Fruit fly (Drosophila melanogaster) whole organism, embryonic: ENCODE measurements around the gene mei-218.

Experiments
- ATbp ChIP-seq: fragments of 200-800 bp; sonication (Bioruptor generic); optimal IDR thresholded peaks from 2 replicates; lab custom pipeline; 2017; ENCODE audit warnings: missing biosample characterization, mild to moderate bottlenecking, missing genetic modification characterization, missing genetic modification reagents
- Awh ChIP-seq: fragments of 200-800 bp; sonication (Bioruptor generic); IDR thresholded peaks from 2 replicates; pipeline ENCODE4, ENCODE4 v1.3.6; 2022; ENCODE audit warnings: missing biosample characterization, missing genetic modification characterization
- Bgb ChIP-seq: fragments of 200-800 bp; sonication (Bioruptor generic); IDR thresholded peaks from 2 replicates; pipeline ENCODE4 v1.3.6; 2022; ENCODE audit warnings: missing biosample characterization, missing genetic modification characterization; ENCODE audit not compliant: partially characterized antibody
- Bteb2 ChIP-seq: fragments of 200-800 bp; sonication (Bioruptor generic); optimal IDR thresholded peaks from 2 replicates; lab custom pipeline; 2016; ENCODE audit warnings: missing biosample characterization, missing genetic modification characterization
- CG10267 ChIP-seq: fragments of 200-800 bp; sonication (Bioruptor generic); optimal IDR thresholded peaks from 2 replicates; lab custom pipeline; 2018; ENCODE audit warnings: missing biosample characterization, mild to moderate bottlenecking, missing genetic modification characterization, moderate library complexity
- CG11085 ChIP-seq: fragments of 200-800 bp; sonication (Bioruptor generic); IDR thresholded peaks from 2 replicates; pipeline ENCODE4 v1.3.6; 2022; ENCODE audit warnings: missing biosample characterization, missing genetic modification characterization
- CG11504 ChIP-seq: fragments of 200-800 bp; sonication (Bioruptor generic); optimal IDR thresholded peaks from 3 replicates; lab custom pipeline; 2019; ENCODE audit warnings: missing biosample characterization, mild to moderate bottlenecking, missing genetic modification characterization, moderate library complexity
- CG14014 ChIP-seq: fragments of 200-800 bp; sonication (Bioruptor generic); IDR thresholded peaks from 2 replicates; pipeline ENCODE4 v1.3.6; 2022; ENCODE audit warnings: missing biosample characterization, missing genetic modification characterization
- CG15073 ChIP-seq: fragments of 200-800 bp; sonication (Bioruptor generic); optimal IDR thresholded peaks from 2 replicates; lab custom pipeline; 2016; ENCODE audit warnings: missing biosample characterization, missing genetic modification characterization
- CG17359 ChIP-seq: fragments of 200-800 bp; sonication (Bioruptor generic); optimal IDR thresholded peaks from 3 replicates; lab custom pipeline; 2018; ENCODE audit warnings: missing biosample characterization, mild to moderate bottlenecking, missing genetic modification characterization, moderate library complexity
- CG31224 ChIP-seq: fragments of 200-800 bp; sonication (Bioruptor generic); IDR thresholded peaks from 2 replicates; pipeline ENCODE4 v1.3.6; 2022; ENCODE audit warnings: missing biosample characterization, missing genetic modification characterization
- CG31441 ChIP-seq: fragments of 200-800 bp; sonication (Bioruptor generic); IDR thresholded peaks from 2 replicates; pipeline ENCODE4 v1.3.6; 2022; ENCODE audit warnings: missing biosample characterization, missing genetic modification characterization
- CG4360 ChIP-seq: fragments of 200-800 bp; sonication (Bioruptor generic); IDR thresholded peaks from 2 replicates; pipeline ENCODE4 v1.3.6; 2022; ENCODE audit warnings: missing biosample characterization, missing genetic modification characterization
- CG4424 ChIP-seq: fragments of 200-800 bp; sonication (Bioruptor generic); optimal IDR thresholded peaks from 3 replicates; lab custom pipeline; 2016; ENCODE audit warnings: missing biosample characterization, missing genetic modification characterization
- CG4820 ChIP-seq: fragments of 200-800 bp; sonication (Bioruptor generic); optimal IDR thresholded peaks from 3 replicates; lab custom pipeline; 2016; ENCODE audit warnings: missing biosample characterization, missing genetic modification characterization
- CG6272 ChIP-seq: fragments of 200-800 bp; sonication (Bioruptor generic); IDR thresholded peaks from 2 replicates; pipeline ENCODE4 v1.3.6; 2022; ENCODE audit warnings: missing biosample characterization, missing genetic modification characterization
- CG7839 ChIP-seq: fragments of 200-800 bp; sonication (Bioruptor generic); optimal IDR thresholded peaks from 3 replicates; lab custom pipeline; 2018; ENCODE audit warnings: missing biosample characterization, mild to moderate bottlenecking, missing genetic modification characterization, moderate library complexity
- CG8924 ChIP-seq: fragments of 200-800 bp; optimal IDR thresholded peaks from 3 replicates; lab custom pipeline; 2019; ENCODE audit warnings: missing biosample characterization, mild to moderate bottlenecking, missing genetic modification characterization, moderate library complexity
- D ChIP-seq, 2 experiments: fragments of 200-800 bp in 1 of 2; fragments of >200 bp in 1 of 2; sonication (Bioruptor generic) in 1 of 2; optimal IDR thresholded peaks; 2 replicates in 1 of 2; 3 replicates in 1 of 2; lab custom pipeline; 2017; ENCODE audit warnings: mild to moderate bottlenecking in 1 of 2, missing biosample characterization in 1 of 2, missing genetic modification characterization in 1 of 2, missing genetic modification reagents in 1 of 2
- D19A ChIP-seq: fragments of 200-800 bp; optimal IDR thresholded peaks from 3 replicates; lab custom pipeline; 2019; ENCODE audit warnings: missing biosample characterization, mild to moderate bottlenecking, missing genetic modification characterization, moderate library complexity
- Hmr ChIP-seq: fragments of 200-800 bp; sonication (Bioruptor generic); optimal IDR thresholded peaks from 3 replicates; lab custom pipeline; 2017; ENCODE audit warnings: mild to moderate bottlenecking, missing biosample characterization, missing genetic modification reagents, missing genetic modification characterization
- Hr78 ChIP-seq, 2 experiments: fragments of 200-800 bp in 1 of 2; fragments of >200 bp in 1 of 2; sonication (Bioruptor generic) in 1 of 2; optimal IDR thresholded peaks; 2 replicates each; lab custom pipeline; 2017 to 2019; ENCODE audit warnings: missing biosample characterization in 2 of 2, missing genetic modification characterization in 2 of 2, mild to moderate bottlenecking in 1 of 2, moderate library complexity in 1 of 2
- Nf-YC ChIP-seq: fragments of 200-800 bp; optimal IDR thresholded peaks from 3 replicates; lab custom pipeline; 2019; ENCODE audit warnings: missing biosample characterization, mild to moderate bottlenecking, missing genetic modification characterization, moderate library complexity
- Ptx1 ChIP-seq: fragments of 200-800 bp; sonication (Bioruptor generic); IDR thresholded peaks from 2 replicates; pipeline ENCODE4 v1.3.6; 2022; ENCODE audit warnings: missing biosample characterization, missing genetic modification characterization
- Rx ChIP-seq: fragments of 200-800 bp; sonication (Bioruptor generic); IDR thresholded peaks from 2 replicates; pipeline ENCODE4 v1.3.6; 2022; ENCODE audit warnings: missing biosample characterization, missing genetic modification characterization
- Sox102F ChIP-seq: fragments of 200-800 bp; sonication (Bioruptor generic); optimal IDR thresholded peaks from 2 replicates; lab custom pipeline; 2018; ENCODE audit warnings: missing biosample characterization, mild to moderate bottlenecking, missing genetic modification characterization, moderate library complexity
- Spps ChIP-seq: fragments of 200-800 bp; sonication (Bioruptor generic); optimal IDR thresholded peaks from 2 replicates; lab custom pipeline; 2018; ENCODE audit warnings: missing biosample characterization, mild to moderate bottlenecking, missing genetic modification characterization
- Xrp1 ChIP-seq: fragments of 200-800 bp; sonication (Bioruptor generic); IDR thresholded peaks from 2 replicates; pipeline ENCODE4 v1.3.6; 2022; ENCODE audit warnings: missing biosample characterization, missing genetic modification characterization
- ara ChIP-seq: fragments of 200-800 bp; sonication (Bioruptor generic); IDR thresholded peaks from 2 replicates; pipeline ENCODE4 v1.3.6; 2022; ENCODE audit warnings: missing biosample characterization, missing genetic modification characterization
- bsh ChIP-seq, 2 experiments: fragments of 200-800 bp; sonication (Bioruptor generic); optimal IDR thresholded peaks; 2 replicates each; lab custom pipeline; 2017 to 2018; ENCODE audit warnings: mild to moderate bottlenecking in 2 of 2, missing biosample characterization in 2 of 2, missing genetic modification characterization in 2 of 2, moderate library complexity in 1 of 2
- cas ChIP-seq: fragments of 200-800 bp; sonication (Bioruptor generic); IDR thresholded peaks from 2 replicates; pipeline ENCODE4 v1.3.6; 2022; ENCODE audit warnings: missing biosample characterization, missing genetic modification characterization
- croc ChIP-seq: fragments of 200-800 bp; sonication (Bioruptor generic); conservative IDR thresholded peaks from 3 replicates; pipeline ENCODE4 v1.3.6; 2022; ENCODE audit warnings: missing biosample characterization, missing genetic modification characterization
- dati ChIP-seq: fragments of 200-800 bp; sonication (Bioruptor generic); IDR thresholded peaks from 2 replicates; pipeline ENCODE4 v1.3.6; 2022; ENCODE audit warnings: missing biosample characterization, missing genetic modification characterization
- dmrt99B ChIP-seq: fragments of 200-800 bp; sonication (Bioruptor generic); optimal IDR thresholded peaks from 2 replicates; lab custom pipeline; 2018; ENCODE audit warnings: missing biosample characterization, mild to moderate bottlenecking, missing genetic modification characterization, moderate library complexity
- eve ChIP-seq, 2 experiments: fragments of >200 bp; optimal IDR thresholded peaks; 2 replicates each; lab custom pipeline; 2017; ENCODE audit warnings: missing biosample characterization in 2 of 2, missing genetic modification characterization in 2 of 2
- fd102C ChIP-seq: fragments of 200-800 bp; sonication (Bioruptor generic); optimal IDR thresholded peaks from 2 replicates; lab custom pipeline; 2018; ENCODE audit warnings: missing biosample characterization, mild to moderate bottlenecking, missing genetic modification characterization, moderate library complexity
- fd3F ChIP-seq: fragments of 200-800 bp; sonication (Bioruptor generic); optimal IDR thresholded peaks from 2 replicates; lab custom pipeline; 2018; ENCODE audit warnings: missing biosample characterization, mild to moderate bottlenecking, missing genetic modification characterization, moderate library complexity
- gcm2 ChIP-seq: fragments of 200-800 bp; sonication (Bioruptor generic); optimal IDR thresholded peaks from 2 replicates; lab custom pipeline; 2016; ENCODE audit warnings: missing biosample characterization, missing genetic modification characterization
- gem ChIP-seq: fragments of 200-800 bp; sonication (Bioruptor generic); optimal IDR thresholded peaks from 2 replicates; lab custom pipeline; 2019; ENCODE audit warnings: missing biosample characterization, mild to moderate bottlenecking, missing genetic modification characterization, moderate library complexity
- jigr1 ChIP-seq: fragments of 200-800 bp; sonication (Bioruptor generic); IDR thresholded peaks from 3 replicates; pipeline ENCODE4 v1.3.6; 2022; ENCODE audit warnings: missing biosample characterization, missing genetic modification characterization
- kni ChIP-seq: fragments of 200-800 bp; sonication (Bioruptor generic); optimal IDR thresholded peaks from 3 replicates; lab custom pipeline; 2017; ENCODE audit warnings: mild to moderate bottlenecking, missing biosample characterization, missing genetic modification reagents, missing genetic modification characterization
- lmd ChIP-seq: fragments of 200-800 bp; sonication (Bioruptor generic); IDR thresholded peaks from 2 replicates; pipeline ENCODE4 v1.3.6; 2022; ENCODE audit warnings: missing biosample characterization, missing genetic modification characterization
- lola ChIP-seq, 3 experiments: fragments of >200 bp in 2 of 3; fragments of 200-800 bp in 1 of 3; sonication (Bioruptor generic) in 1 of 3; optimal IDR thresholded peaks; 2 replicates each; lab custom pipeline; 2017 to 2019; ENCODE audit warnings: missing biosample characterization in 3 of 3, missing genetic modification characterization in 3 of 3, mild to moderate bottlenecking in 1 of 3, moderate library complexity in 1 of 3
- p53 ChIP-seq: fragments of 200-800 bp; sonication (Bioruptor generic); optimal IDR thresholded peaks from 2 replicates; lab custom pipeline; 2016; ENCODE audit warnings: missing biosample characterization, missing genetic modification characterization
- pnt ChIP-seq: fragments of 200-800 bp; sonication (Bioruptor generic); optimal IDR thresholded peaks from 3 replicates; lab custom pipeline; 2016; ENCODE audit warnings: missing biosample characterization, missing genetic modification characterization
- salm ChIP-seq: fragments of 200-800 bp; sonication (Bioruptor generic); optimal IDR thresholded peaks from 2 replicates; lab custom pipeline; 2018; ENCODE audit warnings: missing biosample characterization, mild to moderate bottlenecking, missing genetic modification characterization
- sima ChIP-seq: fragments of 200-800 bp; sonication (Bioruptor generic); optimal IDR thresholded peaks from 2 replicates; lab custom pipeline; 2016; ENCODE audit warnings: missing biosample characterization, missing genetic modification characterization
- sisA ChIP-seq: fragments of 200-800 bp; sonication (Bioruptor generic); IDR thresholded peaks from 2 replicates; pipeline ENCODE4 v1.3.6; 2022; ENCODE audit warnings: missing biosample characterization, missing genetic modification characterization
- stc ChIP-seq: fragments of 200-800 bp; sonication (Bioruptor generic); IDR thresholded peaks from 2 replicates; pipeline ENCODE4 v1.3.6; 2022; ENCODE audit warnings: missing biosample characterization, missing genetic modification characterization
- zfh1 ChIP-seq: fragments of 200-800 bp; sonication (Bioruptor generic); IDR thresholded peaks from 3 replicates; pipeline ENCODE4 v1.3.6; 2022; ENCODE audit warnings: missing biosample characterization, missing genetic modification characterization

Gene mei-218

DNA sequence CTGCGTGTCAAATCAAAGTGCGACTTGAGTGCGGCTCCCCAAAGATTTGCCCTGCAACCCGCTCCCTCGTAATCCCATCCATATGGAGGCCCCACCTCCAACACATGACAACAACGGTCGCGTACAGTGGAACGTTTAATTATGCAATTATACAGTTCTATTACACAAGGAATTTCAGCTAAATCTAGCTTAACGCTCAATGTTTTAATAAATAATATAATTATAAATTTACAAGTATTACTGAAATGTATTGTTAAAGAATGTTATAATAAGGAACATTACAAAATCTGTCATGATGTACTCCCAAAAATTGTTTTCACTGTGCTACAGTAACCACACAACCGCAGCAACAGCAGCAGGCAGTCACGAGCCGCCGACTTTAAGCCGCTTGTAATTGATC is 31.3 kb upstream of the mei-218 start (continued):
- TF ChIP-seq Nf-YC (tag; lab: Kevin White, UChicago): no peak
- TF ChIP-seq lola (GFP tag; optimal IDR thresholded peaks at IDR 0.05; lab: Kevin White, UChicago): peak in 1 of 3 experiments; percentile 2
- TF ChIP-seq CG10267 (tag; lab: Kevin White, UChicago): peak; percentile 18
- TF ChIP-seq stc (GFP tag; lab: Robert Waterston, UW): peak; percentile 54; the same call in 1 of the 2 replicates
- no peak; the same call in 2 of the 3 replicates for TF ChIP-seq jigr1
- no peak for TF ChIP-seq Bgb (GFP tag; lab: Robert Waterston, UW)
- peak; percentile 43 for TF ChIP-seq dmrt99B (tag; lab: Kevin White, UChicago)
- peak; percentile 50; the same call in 1 of the 2 replicates for TF ChIP-seq sisA
- peak; percentile 49 for TF ChIP-seq CG11504 (tag; lab: Kevin White, UChicago)
- peak; percentile 54; the same call in 1 of the 3 replicates for TF ChIP-seq zfh1 (GFP tag; lab: Robert Waterston, UW)
- no peak for TF ChIP-seq sima (GFP tag; lab: Kevin White, UChicago)
- peak; percentile 12 for TF ChIP-seq ATbp (GFP tag; lab: Kevin White, UChicago)
- no peak for TF ChIP-seq fd3F (GFP tag; lab: Kevin White, UChicago)
- peak; percentile 49; the same call in 1 of the 2 replicates for TF ChIP-seq ara (GFP tag; lab: Robert Waterston, UW)
- TF ChIP-seq croc (GFP tag; lab: Robert Waterston, UW): no peak; the same call in 2 of the 3 replicates
- peak; percentile 61 for TF ChIP-seq CG17359 (tag; lab: Kevin White, UChicago)
- TF ChIP-seq dati (GFP tag; lab: Robert Waterston, UW): no peak
- TF ChIP-seq CG11085 (GFP tag; lab: Robert Waterston, UW): no peak
- TF ChIP-seq Hmr: no peak
- no peak for TF ChIP-seq gcm2 (GFP tag; lab: Kevin White, UChicago)
- peak; percentile 3 for TF ChIP-seq kni (GFP tag; lab: Kevin White, UChicago)
- TF ChIP-seq cas: no peak
- TF ChIP-seq CG8924 (tag; lab: Kevin White, UChicago): no peak
- peak in 1 of 2 experiments; percentile 40 for TF ChIP-seq bsh (GFP tag; optimal IDR thresholded peaks at IDR 0.05; lab: Kevin White, UChicago)
- TF ChIP-seq salm (tag; lab: Kevin White, UChicago): no peak
- peak; percentile 42 for TF ChIP-seq D19A (tag; lab: Kevin White, UChicago)
- TF ChIP-seq CG15073: no peak
- TF ChIP-seq Awh (GFP tag; lab: Robert Waterston, UW): peak; percentile 45; the same call in 1 of the 2 replicates
- no peak for TF ChIP-seq Spps (tag; lab: Kevin White, UChicago)
- no peak for TF ChIP-seq pnt (GFP tag; lab: Kevin White, UChicago)
- peak in 1 of 2 experiments; percentile 5 for TF ChIP-seq Hr78 (GFP tag; optimal IDR thresholded peaks at IDR 0.05; lab: Kevin White, UChicago)
- TF ChIP-seq Rx (GFP tag; lab: Robert Waterston, UW): peak; percentile 46; the same call in 1 of the 2 replicates
- peak; percentile 24 for TF ChIP-seq Sox102F (GFP tag; lab: Kevin White, UChicago)
- peak; percentile 52 for TF ChIP-seq gem
- TF ChIP-seq CG4360 (GFP tag; lab: Robert Waterston, UW): no peak
- no peak for TF ChIP-seq CG4820
- no peak for TF ChIP-seq CG14014 (GFP tag; lab: Robert Waterston, UW)
- TF ChIP-seq CG31224: no peak
- no peak for TF ChIP-seq p53 (GFP tag; lab: Kevin White, UChicago)
- TF ChIP-seq lmd (GFP tag; lab: Robert Waterston, UW): peak; percentile 17; the same call in 1 of the 2 replicates
- TF ChIP-seq CG4424 (GFP tag; lab: Kevin White, UChicago): peak; percentile 5
- TF ChIP-seq eve (GFP tag; optimal IDR thresholded peaks at IDR 0.05; lab: Kevin White, UChicago): no peak
- no peak for TF ChIP-seq D (optimal IDR thresholded peaks at IDR 0.05; lab: Kevin White, UChicago)
- TF ChIP-seq D (GFP tag; optimal IDR thresholded peaks at IDR 0.05; lab: Kevin White, UChicago): peak; percentile 20
- peak; percentile 35 for TF ChIP-seq Ptx1
- no peak for TF ChIP-seq Bteb2 (GFP tag; lab: Kevin White, UChicago)
- TF ChIP-seq CG7839 (tag; lab: Kevin White, UChicago): no peak
- peak; percentile 40; the same call in 1 of the 2 replicates for TF ChIP-seq CG31441 (GFP tag; lab: Robert Waterston, UW)
- peak; percentile 69 for TF ChIP-seq Xrp1 (GFP tag; lab: Robert Waterston, UW)
- TF ChIP-seq CG6272 (GFP tag; lab: Robert Waterston, UW): no peak
- TF ChIP-seq fd102C (GFP tag; lab: Kevin White, UChicago): no peak
